Fruit fly (Drosophila melanogaster) whole organism, embryonic: ENCODE data around the gene Cortactin.

Experiments used
- Abd-B ChIP-seq: fragments of 200-800 bp; sonication (Bioruptor generic); optimal IDR thresholded peaks from 2 replicates; lab custom pipeline; 2018; ENCODE audit warnings: missing biosample characterization, mild to moderate bottlenecking, missing genetic modification characterization, moderate library complexity
- CG11398 ChIP-seq: fragments of 200-800 bp; sonication (Bioruptor generic); optimal IDR thresholded peaks from 2 replicates; lab custom pipeline; 2016; ENCODE audit warnings: missing biosample characterization, missing genetic modification characterization
- CG12299 ChIP-seq: fragments of 200-800 bp; sonication (Bioruptor generic); optimal IDR thresholded peaks from 2 replicates; lab custom pipeline; 2018; ENCODE audit warnings: missing biosample characterization, mild to moderate bottlenecking, missing genetic modification characterization
- CG12659 ChIP-seq: fragments of 200-800 bp; sonication (Bioruptor generic); optimal IDR thresholded peaks from 3 replicates; lab custom pipeline; 2017; ENCODE audit warnings: mild to moderate bottlenecking, missing biosample characterization, missing genetic modification reagents, missing genetic modification characterization
- CG13624 ChIP-seq: fragments of 200-800 bp; sonication (Bioruptor generic); optimal IDR thresholded peaks from 2 replicates; lab custom pipeline; 2016; ENCODE audit warnings: missing biosample characterization, missing genetic modification characterization
- CG15479 ChIP-seq: fragments of 200-800 bp; sonication (Bioruptor generic); optimal IDR thresholded peaks from 3 replicates; lab custom pipeline; 2019; ENCODE audit warnings: missing biosample characterization, mild to moderate bottlenecking, missing genetic modification characterization, moderate library complexity
- CG1603 ChIP-seq: fragments of 200-800 bp; sonication (Bioruptor generic); optimal IDR thresholded peaks from 2 replicates; lab custom pipeline; 2019; ENCODE audit warnings: missing biosample characterization, mild to moderate bottlenecking, missing genetic modification characterization, moderate library complexity
- CG17568 ChIP-seq: fragments of 200-800 bp; sonication (Bioruptor generic); optimal IDR thresholded peaks from 2 replicates; lab custom pipeline; 2018; ENCODE audit warnings: missing biosample characterization, mild to moderate bottlenecking, missing genetic modification characterization, moderate library complexity
- CG18262 ChIP-seq: fragments of 200-800 bp; optimal IDR thresholded peaks from 3 replicates; lab custom pipeline; 2019; ENCODE audit warnings: missing biosample characterization, mild to moderate bottlenecking, missing genetic modification characterization, moderate library complexity
- CG18476 ChIP-seq: fragments of 200-800 bp; sonication (Bioruptor generic); optimal IDR thresholded peaks from 2 replicates; lab custom pipeline; 2016; ENCODE audit warnings: missing biosample characterization, mild to moderate bottlenecking, missing genetic modification characterization
- CG2116 ChIP-seq: fragments of 200-800 bp; sonication (Bioruptor generic); optimal IDR thresholded peaks from 3 replicates; lab custom pipeline; 2018; ENCODE audit warnings: missing biosample characterization, mild to moderate bottlenecking, missing genetic modification characterization
- CG31224 ChIP-seq: fragments of 200-800 bp; sonication (Bioruptor generic); IDR thresholded peaks from 2 replicates; pipeline ENCODE4 v1.3.6; 2022; ENCODE audit warnings: missing biosample characterization, missing genetic modification characterization
- CG33213 ChIP-seq: fragments of 200-800 bp; sonication (Bioruptor generic); optimal IDR thresholded peaks from 3 replicates; lab custom pipeline; 2016; ENCODE audit warnings: missing biosample characterization, missing genetic modification characterization
- CG6254 ChIP-seq: fragments of 200-800 bp; sonication (Bioruptor generic); optimal IDR thresholded peaks from 3 replicates; lab custom pipeline; 2017; ENCODE audit warnings: mild to moderate bottlenecking, missing biosample characterization, missing genetic modification reagents, missing genetic modification characterization
- CG6791 ChIP-seq: fragments of 200-800 bp; sonication (Bioruptor generic); IDR thresholded peaks from 3 replicates; pipeline ENCODE4 v1.3.6; 2022; ENCODE audit warnings: missing biosample characterization, missing genetic modification characterization; ENCODE audit not compliant: partially characterized antibody
- CG6854 ChIP-seq: fragments of 200-800 bp; sonication (Bioruptor generic); optimal IDR thresholded peaks from 3 replicates; lab custom pipeline; 2017; ENCODE audit warnings: missing biosample characterization, mild to moderate bottlenecking, missing genetic modification characterization
- CG7372 ChIP-seq: fragments of 200-800 bp; sonication (Bioruptor generic); IDR thresholded peaks from 2 replicates; pipeline ENCODE4 v1.3.6; 2022; ENCODE audit warnings: missing biosample characterization, missing genetic modification characterization
- CG7839 ChIP-seq: fragments of 200-800 bp; sonication (Bioruptor generic); optimal IDR thresholded peaks from 3 replicates; lab custom pipeline; 2018; ENCODE audit warnings: missing biosample characterization, mild to moderate bottlenecking, missing genetic modification characterization, moderate library complexity
- Dad ChIP-seq: fragments of 200-800 bp; sonication (Bioruptor generic); optimal IDR thresholded peaks from 3 replicates; lab custom pipeline; 2016; ENCODE audit warnings: missing biosample characterization, missing genetic modification characterization
- Eip74EF ChIP-seq, 2 experiments: fragments of 200-800 bp in 1 of 2; fragments of >200 bp in 1 of 2; sonication (Bioruptor generic) in 1 of 2; optimal IDR thresholded peaks; 2 replicates each; lab custom pipeline; 2017 to 2019; ENCODE audit warnings: missing biosample characterization in 2 of 2, missing genetic modification characterization in 2 of 2, mild to moderate bottlenecking in 1 of 2, moderate library complexity in 1 of 2
- GATAe ChIP-seq: fragments of 200-800 bp; sonication (Bioruptor generic); conservative IDR thresholded peaks from 2 replicates; pipeline ENCODE4 v1.3.6; 2022; ENCODE audit warnings: missing biosample characterization, missing genetic modification characterization
- Hmr ChIP-seq: fragments of 200-800 bp; sonication (Bioruptor generic); optimal IDR thresholded peaks from 3 replicates; lab custom pipeline; 2017; ENCODE audit warnings: mild to moderate bottlenecking, missing biosample characterization, missing genetic modification reagents, missing genetic modification characterization
- MESR4 ChIP-seq: fragments of 200-800 bp; sonication (Bioruptor generic); optimal IDR thresholded peaks from 2 replicates; lab custom pipeline; 2018; ENCODE audit warnings: missing biosample characterization, mild to moderate bottlenecking, missing genetic modification characterization, moderate library complexity
- Med ChIP-seq: fragments of 200-800 bp; sonication (Bioruptor generic); peaks from one replicate; lab custom pipeline; 2016; ENCODE audit warnings: missing biosample characterization, missing genetic modification characterization, mild to moderate bottlenecking, inconsistent platforms, moderate library complexity
- Opbp ChIP-seq: fragments of 200-800 bp; sonication (Bioruptor generic); IDR thresholded peaks from 3 replicates; pipeline ENCODE4 v1.3.6; 2022; ENCODE audit warnings: missing biosample characterization, missing genetic modification characterization; ENCODE audit not compliant: partially characterized antibody
- abd-A ChIP-seq: fragments of 200-800 bp; sonication (Bioruptor generic); optimal IDR thresholded peaks from 3 replicates; lab custom pipeline; 2019; ENCODE audit warnings: missing biosample characterization, mild to moderate bottlenecking, missing genetic modification characterization, moderate library complexity
- ap ChIP-seq: fragments of 200-800 bp; sonication (Bioruptor generic); IDR thresholded peaks from 2 replicates; pipeline ENCODE4 v1.3.6; 2022; ENCODE audit warnings: missing biosample characterization, missing genetic modification characterization
- bigmax ChIP-seq: fragments of 200-800 bp; sonication (Bioruptor generic); optimal IDR thresholded peaks from 2 replicates; lab custom pipeline; 2018; ENCODE audit warnings: missing biosample characterization, mild to moderate bottlenecking, missing genetic modification characterization
- br ChIP-seq: fragments of >200 bp; optimal IDR thresholded peaks from 2 replicates; lab custom pipeline; 2017
- caup ChIP-seq: fragments of 200-800 bp; sonication (Bioruptor generic); optimal IDR thresholded peaks from 3 replicates; lab custom pipeline; 2017; ENCODE audit warnings: missing biosample characterization, mild to moderate bottlenecking, missing genetic modification characterization, moderate library complexity; ENCODE audit not compliant: severe bottlenecking
- da ChIP-seq: fragments of 200-800 bp; sonication (Bioruptor generic); optimal IDR thresholded peaks from 2 replicates; lab custom pipeline; 2016; ENCODE audit warnings: missing biosample characterization, missing genetic modification characterization
- dan ChIP-seq: fragments of 200-800 bp; sonication (Bioruptor generic); IDR thresholded peaks from 2 replicates; pipeline ENCODE4 v1.3.6; 2022; ENCODE audit warnings: missing biosample characterization, missing genetic modification characterization
- dimm ChIP-seq: fragments of 200-800 bp; sonication (Bioruptor generic); IDR thresholded peaks from 2 replicates; pipeline ENCODE4 v1.3.6; 2022; ENCODE audit warnings: missing biosample characterization, missing genetic modification characterization
- disco-r ChIP-seq: fragments of 200-800 bp; sonication (Bioruptor generic); optimal IDR thresholded peaks from 2 replicates; lab custom pipeline; 2016; ENCODE audit warnings: missing biosample characterization, missing genetic modification characterization
- dysf ChIP-seq: fragments of 200-800 bp; sonication (Bioruptor generic); IDR thresholded peaks from 3 replicates; pipeline ENCODE4 v1.3.6; 2022; ENCODE audit warnings: missing biosample characterization, missing genetic modification characterization
- ems ChIP-seq: fragments of 200-800 bp; sonication (Bioruptor generic); optimal IDR thresholded peaks from 3 replicates; lab custom pipeline; 2016; ENCODE audit warnings: missing biosample characterization, missing genetic modification characterization
- lmd ChIP-seq: fragments of 200-800 bp; sonication (Bioruptor generic); IDR thresholded peaks from 2 replicates; pipeline ENCODE4 v1.3.6; 2022; ENCODE audit warnings: missing biosample characterization, missing genetic modification characterization
- mam ChIP-seq: fragments of 200-800 bp; sonication (Bioruptor generic); optimal IDR thresholded peaks from 3 replicates; lab custom pipeline; 2016; ENCODE audit warnings: missing biosample characterization, missing genetic modification characterization
- nom ChIP-seq: fragments of 200-800 bp; sonication (Bioruptor generic); optimal IDR thresholded peaks from 2 replicates; lab custom pipeline; 2017; ENCODE audit warnings: missing biosample characterization, missing genetic modification characterization, mild to moderate bottlenecking, moderate library complexity, missing genetic modification reagents
- pan ChIP-seq, 4 experiments: fragments of >200 bp in 3 of 4; fragments of 200-800 bp in 1 of 4; sonication (Bioruptor generic) in 1 of 4; optimal IDR thresholded peaks in 3 of 4; IDR thresholded peaks in 1 of 4; 2 replicates each; pipeline versions ENCODE4 v1.3.6 to Lab custom; 2017 to 2022; ENCODE audit warnings: missing biosample characterization in 2 of 4, missing genetic modification characterization in 2 of 4, mixed read lengths in 1 of 4
- pum ChIP-seq: fragments of 200-800 bp; sonication (Bioruptor generic); optimal IDR thresholded peaks from 2 replicates; lab custom pipeline; 2016; ENCODE audit warnings: missing biosample characterization, missing genetic modification characterization
- pzg ChIP-seq: fragments of 200-800 bp; sonication (Bioruptor generic); optimal IDR thresholded peaks from 3 replicates; lab custom pipeline; 2018; ENCODE audit warnings: missing biosample characterization, mild to moderate bottlenecking, missing genetic modification characterization, moderate library complexity
- tap ChIP-seq: fragments of 200-800 bp; optimal IDR thresholded peaks from 3 replicates; lab custom pipeline; 2019; ENCODE audit warnings: missing biosample characterization, mild to moderate bottlenecking, missing genetic modification characterization, moderate library complexity
- tin ChIP-seq: fragments of 200-800 bp; sonication (Bioruptor generic); optimal IDR thresholded peaks from 3 replicates; lab custom pipeline; 2016; ENCODE audit warnings: missing biosample characterization, missing genetic modification characterization
- vvl ChIP-seq: fragments of 200-800 bp; sonication (Bioruptor generic); IDR thresholded peaks from 2 replicates; pipeline ENCODE4 v1.3.6; 2022; ENCODE audit warnings: missing biosample characterization, missing genetic modification characterization
- wdn ChIP-seq: fragments of 200-800 bp; sonication (Bioruptor generic); IDR thresholded peaks from 2 replicates; pipeline ENCODE4 v1.3.6; 2022; ENCODE audit warnings: missing biosample characterization, missing genetic modification characterization
- zen2 ChIP-seq: fragments of 200-800 bp; sonication (Bioruptor generic); IDR thresholded peaks from 3 replicates; pipeline ENCODE4 v1.3.6; 2022; ENCODE audit warnings: missing biosample characterization, missing genetic modification characterization; ENCODE audit not compliant: partially characterized antibody
- zfh2 ChIP-seq: fragments of 200-800 bp; sonication (Bioruptor generic); optimal IDR thresholded peaks from 2 replicates; lab custom pipeline; 2016; ENCODE audit warnings: missing biosample characterization, missing genetic modification characterization

The Cortactin gene

DNA sequence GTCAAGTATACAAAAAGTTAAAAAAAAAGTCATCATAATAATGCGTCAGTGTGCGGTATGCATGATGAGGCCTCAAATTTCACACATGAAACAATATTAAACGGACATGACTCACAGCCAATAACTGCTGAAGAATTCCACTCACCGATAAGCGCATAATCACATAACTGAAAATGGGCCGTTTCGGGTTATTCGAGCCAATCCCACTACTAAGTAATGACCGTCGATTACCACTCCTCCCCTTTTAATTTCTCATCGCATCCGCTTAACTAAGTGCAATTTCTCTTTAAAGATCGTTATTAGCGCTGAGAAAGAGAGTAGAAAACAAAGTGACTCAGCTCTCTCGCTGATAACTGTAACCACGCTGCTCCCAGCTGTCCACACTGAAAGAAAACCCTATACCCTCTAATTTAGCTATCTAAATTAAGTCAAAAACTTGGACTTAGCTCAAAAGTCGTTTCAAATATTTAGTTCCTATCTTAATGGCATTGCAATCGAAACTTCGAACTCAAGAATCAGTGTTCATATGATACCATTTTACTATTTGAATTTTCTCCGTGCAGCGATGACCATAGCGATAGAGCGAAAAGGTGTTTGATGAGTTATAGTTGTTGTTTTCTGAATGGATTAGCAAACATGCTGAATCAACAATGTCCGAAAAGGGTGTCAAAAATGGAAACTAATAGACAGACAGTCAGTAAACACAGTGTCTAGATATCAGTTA, 48.6 kb upstream of the Cortactin start (continued):
- TF ChIP-seq Opbp (no peak), da (GFP tag; lab: Kevin White, UChicago) (peak; percentile 44), Eip74EF (GFP tag; optimal IDR thresholded peaks at IDR 0.05; lab: Kevin White, UChicago) (peak in 1 of 2 experiments; percentile 92), ems (peak; percentile 60), mam (GFP tag; lab: Kevin White, UChicago) (peak; percentile 87), pan (optimal IDR thresholded peaks at IDR 0.05; lab: Kevin White, UChicago) (no peak), pan (GFP tag; optimal IDR thresholded peaks at IDR 0.05 in 1 of 2, IDR thresholded peaks at IDR 0.05 in 1 of 2) (peak in 1 of 2 experiments; percentile 91), MESR4 (GFP tag; lab: Kevin White, UChicago) (peak; percentile 25), wdn (peak; percentile 84), disco-r (GFP tag; lab: Kevin White, UChicago) (peak; percentile 76), bigmax (GFP tag; lab: Kevin White, UChicago) (peak; percentile 27), Dad (GFP tag; lab: Kevin White, UChicago) (peak; percentile 72), Hmr (peak; percentile 90), CG18476 (GFP tag; lab: Kevin White, UChicago) (peak; percentile 80), CG2116 (GFP tag; lab: Kevin White, UChicago) (peak; percentile 52), Abd-B (GFP tag; lab: Kevin White, UChicago) (peak; percentile 73), CG33213 (peak; percentile 83), CG12659 (GFP tag; lab: Kevin White, UChicago) (peak; percentile 86), GATAe (peak; percentile 75), CG6791 (GFP tag; lab: Robert Waterston, UW) (no peak), dan (GFP tag; lab: Robert Waterston, UW) (peak; percentile 47; the same call in 1 of the 2 replicates), CG12299 (peak; percentile 78), CG31224 (GFP tag; lab: Robert Waterston, UW) (peak; percentile 75), pum (peak; percentile 86), CG7839 (tag; lab: Kevin White, UChicago) (peak; percentile 89), abd-A (tag; lab: Kevin White, UChicago) (no peak), ap (peak; percentile 78), CG13624 (peak; percentile 87), CG11398 (GFP tag; lab: Kevin White, UChicago) (peak; percentile 86), CG7372 (GFP tag; lab: Robert Waterston, UW) (peak; percentile 69; the same call in 1 of the 2 replicates), CG15479 (GFP tag; lab: Kevin White, UChicago) (no peak), dysf (GFP tag; lab: Robert Waterston, UW) (peak; percentile 89), CG6254 (GFP tag; lab: Kevin White, UChicago) (peak; percentile 66), CG18262 (tag; lab: Kevin White, UChicago) (peak; percentile 89), CG1603 (tag; lab: Kevin White, UChicago) (peak; percentile 93), pzg (GFP tag; lab: Kevin White, UChicago) (no peak), zfh2 (GFP tag; lab: Kevin White, UChicago) (peak; percentile 85), nom (GFP tag; lab: Kevin White, UChicago) (no peak), vvl (peak; percentile 93), tap (tag; lab: Kevin White, UChicago) (peak; percentile 90), Med (GFP tag; lab: Kevin White, UChicago) (peak; percentile 99), dimm (peak; percentile 69), br (lab: Kevin White, UChicago) (no peak), CG17568 (GFP tag; lab: Kevin White, UChicago) (peak; percentile 90), tin (peak; percentile 81), caup (peak; percentile 89), CG6854 (GFP tag; lab: Kevin White, UChicago) (peak; percentile 79), lmd (GFP tag; lab: Robert Waterston, UW) (peak; percentile 85), zen2 (GFP tag; lab: Robert Waterston, UW) (no peak)
